Worm (Caenorhabditis elegans) whole organism, late embryonic: ENCODE data around the gene exo-1.
A peak's percentile ranks its signal among the peaks of the same experiment; 100 is the strongest.

ENCODE experiments used
- C08G9.2 ChIP-seq: sonication (generic microtip); optimal IDR thresholded peaks from 2 replicates; lab custom pipeline; 2016; ENCODE audit warnings: mild to moderate bottlenecking, missing genetic modification characterization, moderate library complexity, missing compliant biosample characterization
- ahr-1 ChIP-seq: sonication (generic microtip); optimal IDR thresholded peaks from 2 replicates; lab custom pipeline; 2016; ENCODE audit warnings: missing genetic modification characterization, missing compliant biosample characterization
- ama-1 ChIP-seq: fragments of 150-350 bp; optimal IDR thresholded peaks from 2 replicates; lab custom pipeline; 2014
- ceh-14 ChIP-seq: sonication (generic microtip); optimal IDR thresholded peaks from 2 replicates; lab custom pipeline; 2016; ENCODE audit warnings: missing genotype, missing genetic modification characterization, missing compliant biosample characterization
- ceh-2 ChIP-seq: sonication (generic microtip); optimal IDR thresholded peaks from 2 replicates; lab custom pipeline; 2016; ENCODE audit warnings: missing genotype, missing genetic modification characterization, missing compliant biosample characterization
- ceh-22 ChIP-seq: sonication (generic microtip); optimal IDR thresholded peaks from 2 replicates; lab custom pipeline; 2017; ENCODE audit warnings: missing biosample characterization, missing genetic modification characterization
- ceh-30 ChIP-seq: fragments of 150-350 bp; optimal IDR thresholded peaks from 2 replicates; lab custom pipeline; 2014; ENCODE audit warnings: missing biosample characterization, missing genetic modification characterization
- ceh-31 ChIP-seq: sonication (generic microtip); optimal IDR thresholded peaks from 2 replicates; lab custom pipeline; 2016; ENCODE audit warnings: missing genetic modification characterization, missing compliant biosample characterization
- ceh-48 ChIP-seq: sonication (generic microtip); optimal IDR thresholded peaks from 2 replicates; lab custom pipeline; 2016; ENCODE audit warnings: missing genetic modification characterization, inconsistent platforms, missing compliant biosample characterization
- ceh-6 ChIP-seq: fragments of 200-800 bp; sonication (Bioruptor generic); optimal IDR thresholded peaks from 2 replicates; lab custom pipeline; 2018; ENCODE audit warnings: mild to moderate bottlenecking, missing genetic modification characterization, missing compliant biosample characterization
- ceh-9 ChIP-seq: sonication (generic microtip); optimal IDR thresholded peaks from 2 replicates; lab custom pipeline; 2016; ENCODE audit warnings: mild to moderate bottlenecking, missing genetic modification characterization, inconsistent platforms, missing compliant biosample characterization
- che-1 ChIP-seq: sonication (generic microtip); optimal IDR thresholded peaks from 2 replicates; lab custom pipeline; 2016; ENCODE audit warnings: mild to moderate bottlenecking, missing genetic modification characterization, missing compliant biosample characterization
- dve-1 ChIP-seq: sonication (generic microtip); optimal IDR thresholded peaks from 2 replicates; lab custom pipeline; 2017; ENCODE audit warnings: antibody characterized with exemption, mild to moderate bottlenecking, missing genetic modification characterization, missing compliant biosample characterization
- elt-2 ChIP-seq: sonication (generic microtip); optimal IDR thresholded peaks from 2 replicates; lab custom pipeline; 2016; ENCODE audit warnings: missing genetic modification reagents, missing genetic modification characterization, missing compliant biosample characterization
- elt-4 ChIP-seq: sonication (generic microtip); optimal IDR thresholded peaks from 2 replicates; lab custom pipeline; 2016; ENCODE audit warnings: missing genetic modification characterization, missing compliant biosample characterization
- ets-4 ChIP-seq: sonication (generic microtip); optimal IDR thresholded peaks from 2 replicates; lab custom pipeline; 2016; ENCODE audit warnings: missing genetic modification characterization, missing compliant biosample characterization
- fax-1 ChIP-seq: sonication (generic microtip); optimal IDR thresholded peaks from 2 replicates; lab custom pipeline; 2016; ENCODE audit warnings: missing genotype, missing genetic modification characterization, missing compliant biosample characterization
- fkh-6 ChIP-seq: sonication (generic microtip); optimal IDR thresholded peaks from 2 replicates; lab custom pipeline; 2016; ENCODE audit warnings: missing genetic modification characterization, missing compliant biosample characterization
- hlh-13 ChIP-seq: fragments of 200-800 bp; sonication (Bioruptor generic); optimal IDR thresholded peaks from 2 replicates; lab custom pipeline; 2018; ENCODE audit warnings: mild to moderate bottlenecking, missing genetic modification characterization, missing compliant biosample characterization
- hlh-8 ChIP-seq: sonication (generic microtip); optimal IDR thresholded peaks from 2 replicates; lab custom pipeline; 2016; ENCODE audit warnings: missing genotype, missing genetic modification characterization, missing compliant biosample characterization
- lim-6 ChIP-seq: sonication (generic microtip); optimal IDR thresholded peaks from 2 replicates; lab custom pipeline; 2016; ENCODE audit warnings: missing genetic modification characterization, missing compliant biosample characterization
- lin-11 ChIP-seq: fragments of 200-800 bp; sonication (Bioruptor generic); optimal IDR thresholded peaks from 2 replicates; lab custom pipeline; 2018; ENCODE audit warnings: mild to moderate bottlenecking, missing genetic modification characterization, missing compliant biosample characterization
- mec-3 ChIP-seq: sonication (generic microtip); optimal IDR thresholded peaks from 2 replicates; lab custom pipeline; 2016; ENCODE audit warnings: borderline replicate concordance, missing genetic modification characterization, missing compliant biosample characterization
- nfya-1 ChIP-seq: sonication (generic microtip); optimal IDR thresholded peaks from 2 replicates; lab custom pipeline; 2017; ENCODE audit warnings: missing genetic modification characterization, mild to moderate bottlenecking, missing compliant biosample characterization, antibody characterized with exemption, moderate library complexity
- npax-4 ChIP-seq: sonication (generic microtip); optimal IDR thresholded peaks from 2 replicates; lab custom pipeline; 2016; ENCODE audit warnings: missing genetic modification characterization, missing compliant biosample characterization
- odd-2 ChIP-seq: sonication (generic microtip); optimal IDR thresholded peaks from 2 replicates; lab custom pipeline; 2017; ENCODE audit warnings: antibody characterized with exemption, mild to moderate bottlenecking, missing genetic modification characterization, missing compliant biosample characterization
- pag-3 ChIP-seq: sonication (generic microtip); optimal IDR thresholded peaks from 2 replicates; lab custom pipeline; 2016; ENCODE audit warnings: missing compliant biosample characterization, missing genetic modification characterization, borderline replicate concordance
- pat-9 ChIP-seq: fragments of 200-800 bp; sonication (Bioruptor generic); optimal IDR thresholded peaks from 2 replicates; lab custom pipeline; 2018; ENCODE audit warnings: mild to moderate bottlenecking, missing genetic modification characterization, moderate library complexity, missing compliant biosample characterization
- pax-1 ChIP-seq: fragments of 150-350 bp; optimal IDR thresholded peaks from 2 replicates; lab custom pipeline; 2014; ENCODE audit warnings: missing biosample characterization, missing genetic modification characterization
- pha-2 ChIP-seq: sonication (generic microtip); optimal IDR thresholded peaks from 2 replicates; lab custom pipeline; 2017; ENCODE audit warnings: mild to moderate bottlenecking, missing genetic modification characterization, missing compliant biosample characterization
- pha-4 ChIP-seq: fragments of 150-350 bp; optimal IDR thresholded peaks from 2 replicates; lab custom pipeline; 2018; ENCODE audit warnings: missing biosample characterization, missing genetic modification reagents, missing genetic modification characterization
- pqm-1 ChIP-seq: sonication (generic microtip); optimal IDR thresholded peaks from 2 replicates; lab custom pipeline; 2016; ENCODE audit warnings: missing genetic modification characterization, missing compliant biosample characterization
- pros-1 ChIP-seq: fragments of 150-350 bp; optimal IDR thresholded peaks from 2 replicates; lab custom pipeline; 2014; ENCODE audit warnings: missing biosample characterization, missing genetic modification reagents, missing genetic modification characterization
- ref-2 ChIP-seq: sonication (generic microtip); optimal IDR thresholded peaks from 2 replicates; lab custom pipeline; 2016; ENCODE audit warnings: missing genetic modification characterization, missing compliant biosample characterization
- rnt-1 ChIP-seq: sonication (generic microtip); optimal IDR thresholded peaks from 2 replicates; lab custom pipeline; 2016; ENCODE audit warnings: missing genetic modification characterization, missing compliant biosample characterization
- sox-2 ChIP-seq: fragments of 200-800 bp; sonication (Bioruptor generic); IDR thresholded peaks from 2 replicates; pipeline ENCODE4 v1.3.6; 2022; ENCODE audit warnings: missing genetic modification reagents, missing genetic modification characterization, missing compliant biosample characterization
- sox-4 ChIP-seq: sonication (generic microtip); optimal IDR thresholded peaks from 2 replicates; lab custom pipeline; 2017; ENCODE audit warnings: mild to moderate bottlenecking, missing genetic modification characterization, inconsistent platforms, missing compliant biosample characterization
- syd-9 ChIP-seq: sonication (generic microtip); optimal IDR thresholded peaks from 2 replicates; lab custom pipeline; 2016; ENCODE audit warnings: mild to moderate bottlenecking, missing genetic modification characterization, moderate library complexity, missing compliant biosample characterization
- tbx-2 ChIP-seq: sonication (generic microtip); optimal IDR thresholded peaks from 2 replicates; lab custom pipeline; 2016; ENCODE audit warnings: missing genetic modification characterization, missing compliant biosample characterization
- tbx-7 ChIP-seq: sonication (generic microtip); optimal IDR thresholded peaks from 2 replicates; lab custom pipeline; 2016; ENCODE audit warnings: missing genotype, missing genetic modification characterization, missing compliant biosample characterization
- unc-42 ChIP-seq: sonication (generic microtip); optimal IDR thresholded peaks from 2 replicates; lab custom pipeline; 2016; ENCODE audit warnings: missing genotype, missing genetic modification characterization, missing compliant biosample characterization
- unc-55 ChIP-seq: sonication (generic microtip); optimal IDR thresholded peaks from 2 replicates; lab custom pipeline; 2017; ENCODE audit warnings: missing biosample characterization, missing genetic modification reagents, missing genetic modification characterization
- zip-5 ChIP-seq: sonication (generic microtip); optimal IDR thresholded peaks from 2 replicates; lab custom pipeline; 2016; ENCODE audit warnings: missing genetic modification characterization, missing compliant biosample characterization

exo-1 gene

DNA sequence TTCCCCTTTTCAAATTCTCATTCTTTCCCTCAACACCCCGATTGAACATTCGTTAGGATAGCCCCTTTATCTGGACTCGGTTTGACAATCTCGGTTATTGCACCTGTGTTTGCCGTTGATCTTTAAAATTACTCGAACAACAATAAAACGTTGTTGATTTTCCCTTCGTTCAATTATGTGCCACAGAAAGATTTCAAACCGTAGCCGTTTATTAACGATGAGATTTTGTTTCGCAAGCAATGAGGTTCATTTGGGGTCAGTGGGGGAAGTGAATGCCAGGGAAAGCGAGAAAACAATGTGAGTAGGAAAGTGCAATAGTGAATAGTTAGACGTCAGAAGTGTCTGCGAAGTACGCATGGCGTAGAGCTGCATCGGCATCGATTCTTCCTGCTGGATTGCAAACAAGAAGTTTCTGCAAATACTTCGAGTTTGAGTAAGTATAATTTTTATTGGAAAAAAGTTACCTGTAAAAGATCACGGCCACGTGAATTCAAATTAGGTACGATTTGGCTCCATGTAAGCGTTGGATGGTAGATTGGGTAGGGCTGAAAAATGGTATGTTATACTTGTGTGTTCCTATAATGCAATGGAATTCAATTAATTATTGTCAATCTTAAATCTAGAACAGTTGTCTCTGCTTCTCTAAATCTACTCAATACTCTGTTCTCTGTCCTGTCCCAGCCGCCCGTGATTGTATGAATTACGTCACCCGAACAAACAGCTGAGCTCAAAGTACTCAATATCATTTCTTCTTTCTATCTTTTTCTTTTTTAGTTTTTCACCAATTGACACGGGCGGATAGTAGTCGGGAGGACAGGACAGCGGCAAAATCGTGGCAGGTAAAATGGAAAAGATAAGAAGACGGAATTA, 41.4 kb downstream of the exo-1 start, which contains the start of gene kel-3 (continued):
- TF ChIP-seq tbx-2 (tag; lab: Kevin White, UChicago) (no peak), ceh-2 (tag; lab: Kevin White, UChicago) (no peak)

DNA sequence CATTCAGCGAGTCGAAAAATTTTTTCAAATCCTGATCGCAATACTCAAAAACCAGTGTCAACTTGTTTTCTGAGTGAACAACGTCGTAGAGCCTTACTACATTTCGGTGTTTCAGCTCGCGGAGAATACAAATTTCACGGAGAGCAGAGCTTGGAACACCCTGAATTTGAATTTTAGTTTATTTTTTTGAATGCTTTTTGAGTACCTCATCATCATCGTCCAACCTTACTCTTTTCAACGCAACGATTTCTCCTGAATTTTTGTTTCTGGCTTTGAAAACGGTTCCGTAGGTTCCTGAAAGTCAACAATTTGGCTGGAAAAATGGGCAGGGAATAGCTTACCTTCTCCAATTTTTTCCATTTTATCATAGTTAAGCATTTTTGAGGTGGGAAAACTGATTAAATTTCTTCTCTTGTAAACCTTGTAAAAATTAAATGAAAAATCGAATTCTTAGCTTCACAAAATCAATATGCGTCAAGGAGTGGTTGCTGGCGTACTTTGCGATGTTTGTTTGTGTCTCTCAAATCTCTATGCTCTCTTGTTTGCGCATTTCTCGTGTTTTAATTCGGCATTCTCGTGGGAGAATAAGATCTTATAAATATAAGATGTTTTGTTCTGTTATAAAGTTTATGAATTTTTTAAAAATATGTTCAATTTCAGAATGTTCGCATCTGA, 42.7 kb downstream of the exo-1 start, which contains the start of gene cdk-5:
Gene cdk-5, minus strand, starts transcription at position 425 of the 675 bp plus-strand sequence.
- peak; percentile 88 for TF ChIP-seq nfya-1
- TF ChIP-seq unc-55 (GFP tag; lab: Kevin White, UChicago) = peak; percentile 29
- TF ChIP-seq ceh-30 (tag; lab: Kevin White, UChicago) = peak; percentile 60
- peak; percentile 58 for TF ChIP-seq dve-1 (tag; lab: Kevin White, UChicago)
- TF ChIP-seq ceh-31 (tag; lab: Kevin White, UChicago) = peak; percentile 29
- no peak for TF ChIP-seq ama-1 (lab: Kevin White, UChicago)
- TF ChIP-seq unc-42 (tag; lab: Kevin White, UChicago) = peak; percentile 75
- peak; percentile 69 for TF ChIP-seq ceh-48 (tag; lab: Kevin White, UChicago)
- TF ChIP-seq npax-4 = no peak
- peak; percentile 70 for TF ChIP-seq pax-1 (tag; lab: Kevin White, UChicago)
- TF ChIP-seq sox-4 (tag; lab: Kevin White, UChicago) = no peak
- no peak for TF ChIP-seq pag-3

DNA sequence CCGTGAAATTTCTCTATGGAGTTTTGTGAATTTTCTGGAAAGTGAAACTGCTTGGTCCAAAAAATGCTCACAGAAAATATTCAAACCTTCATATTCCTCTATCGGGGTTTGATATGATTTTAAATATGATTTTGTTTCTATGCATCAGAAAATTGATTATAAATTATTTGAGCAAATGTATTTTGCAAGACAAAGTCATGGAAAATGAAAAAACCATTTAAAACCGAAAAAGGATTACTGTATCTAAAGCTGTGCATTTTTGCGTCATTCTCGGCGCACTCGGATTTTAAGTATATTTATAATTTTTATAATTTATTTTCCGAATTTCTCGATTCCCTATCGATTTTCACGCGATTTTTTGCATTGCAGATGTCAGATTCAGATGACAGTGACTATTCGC, 48.2 kb downstream of the exo-1 start, which contains the start of gene pssy-2:
Gene pssy-2, plus strand, starts transcription at position 301 of the 400 bp plus-strand sequence.
- no peak for TF ChIP-seq hlh-13
- no peak for TF ChIP-seq pha-2 (tag; lab: Kevin White, UChicago)
- no peak for TF ChIP-seq che-1 (tag; lab: Kevin White, UChicago)
- TF ChIP-seq ceh-22 (tag; lab: Kevin White, UChicago) = no peak
- TF ChIP-seq ceh-2 (tag; lab: Kevin White, UChicago) = no peak
- no peak for TF ChIP-seq unc-42 (tag; lab: Kevin White, UChicago)
- TF ChIP-seq lin-11 (tag; lab: Kevin White, UChicago) = no peak
- no peak for TF ChIP-seq ceh-9 (tag; lab: Kevin White, UChicago)
- no peak for TF ChIP-seq ref-2
- TF ChIP-seq pqm-1 (tag; lab: Kevin White, UChicago) = no peak
- TF ChIP-seq pat-9 (tag; lab: Kevin White, UChicago) = no peak
- TF ChIP-seq odd-2 (tag; lab: Kevin White, UChicago) = no peak
- no peak for TF ChIP-seq ceh-30 (tag; lab: Kevin White, UChicago)
- TF ChIP-seq syd-9 (tag; lab: Kevin White, UChicago) = no peak
- TF ChIP-seq lim-6 (tag; lab: Kevin White, UChicago) = no peak
- TF ChIP-seq, all 69 proteins: peak for 0

DNA sequence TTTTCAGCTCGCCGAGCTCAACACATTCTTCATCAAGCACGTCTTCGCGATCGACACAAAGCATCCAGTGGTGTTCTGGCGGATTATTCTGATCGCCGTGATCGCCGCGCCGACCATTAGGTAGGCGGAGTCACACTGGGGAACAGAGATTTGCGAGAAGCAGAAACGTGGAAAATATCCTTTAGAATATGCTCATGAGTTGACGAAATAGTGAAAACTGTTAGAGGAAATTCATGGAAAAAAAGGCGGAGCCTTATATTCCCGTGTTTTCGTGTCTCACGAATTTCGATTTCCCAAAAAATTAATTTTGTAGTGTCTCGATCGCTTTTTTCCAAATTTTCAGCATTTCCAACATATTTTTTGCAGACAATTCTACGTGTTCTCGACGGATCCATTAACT, 51.2 kb downstream of the exo-1 start:
- TF ChIP-seq ets-4 (tag; lab: Kevin White, UChicago) (peak; percentile 32), ceh-31 (tag; lab: Kevin White, UChicago) (peak; percentile 84), zip-5 (tag; lab: Kevin White, UChicago) (peak; percentile 78), ceh-14 (peak; percentile 29), npax-4 (no peak), che-1 (tag; lab: Kevin White, UChicago) (no peak), pros-1 (tag; lab: Kevin White, UChicago) (no peak), sox-2 (GFP tag; lab: Robert Waterston, UW) (no peak), elt-2 (tag; lab: Kevin White, UChicago) (peak; percentile 59), tbx-2 (tag; lab: Kevin White, UChicago) (peak; percentile 81), ahr-1 (peak; percentile 28), pha-4 (no peak), ceh-6 (peak; percentile 13), ceh-2 (tag; lab: Kevin White, UChicago) (peak; percentile 71), rnt-1 (peak; percentile 43), tbx-7 (tag; lab: Kevin White, UChicago) (peak; percentile 85), mec-3 (tag; lab: Kevin White, UChicago) (no peak), C08G9.2 (peak; percentile 79), fkh-6 (tag; lab: Kevin White, UChicago) (peak; percentile 49), hlh-8 (peak; percentile 44), fax-1 (peak; percentile 57), dve-1 (tag; lab: Kevin White, UChicago) (no peak), unc-55 (GFP tag; lab: Kevin White, UChicago) (no peak), ref-2 (peak; percentile 47), elt-4 (tag; lab: Kevin White, UChicago) (no peak)
